Worm (Caenorhabditis elegans): ENCODE results near the gene gldi-10.

DNA sequence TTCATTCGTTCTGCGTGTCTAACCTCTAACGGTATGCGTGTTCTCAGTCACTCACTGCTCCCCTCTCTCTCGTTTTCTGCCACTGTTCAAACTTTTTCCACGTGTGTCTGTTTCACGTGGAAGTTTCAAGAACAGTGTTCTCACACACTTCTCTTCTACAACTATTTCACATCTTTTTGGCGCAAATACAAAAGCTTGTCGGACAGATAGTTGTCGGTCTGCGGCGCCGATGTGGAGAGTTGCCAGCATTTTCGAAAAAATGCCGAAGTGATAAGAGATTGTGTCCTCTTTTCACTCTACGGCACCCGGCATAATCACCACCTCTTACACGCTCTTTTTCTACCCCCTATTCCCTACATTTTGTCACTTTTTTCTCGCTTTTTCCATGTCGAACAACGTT, 19.3 kb downstream of the gldi-10 start:
- TF ChIP-seq sptf-1 (tag; optimal IDR thresholded peaks at IDR 0.05) = no peak
- no peak for TF ChIP-seq unc-62 (GFP tag; optimal IDR thresholded peaks at IDR 0.05)
